Fruit fly (Drosophila melanogaster) whole organism, embryonic: ENCODE measurements around the gene NELF-B.

Source experiments
- Adf1 ChIP-seq: fragments of 200-800 bp; sonication (Bioruptor generic); IDR thresholded peaks from 2 replicates; pipeline ENCODE4 v1.3.6; 2022; ENCODE audit warnings: missing biosample characterization, missing genetic modification characterization
- Antp ChIP-seq: fragments of 200-800 bp; sonication (Bioruptor generic); optimal IDR thresholded peaks from 3 replicates; lab custom pipeline; 2016; ENCODE audit warnings: missing biosample characterization, missing genetic modification characterization
- Bdp1 ChIP-seq: fragments of 200-800 bp; sonication (Bioruptor generic); optimal IDR thresholded peaks from 3 replicates; lab custom pipeline; 2016; ENCODE audit warnings: missing biosample characterization, missing genetic modification characterization
- BtbVII ChIP-seq: fragments of 200-800 bp; sonication (Bioruptor generic); optimal IDR thresholded peaks from 3 replicates; lab custom pipeline; 2017; ENCODE audit warnings: missing biosample characterization, mild to moderate bottlenecking, missing genetic modification characterization
- C15 ChIP-seq: fragments of 200-800 bp; sonication (Bioruptor generic); IDR thresholded peaks from 3 replicates; pipeline ENCODE4 v1.3.6; 2022; ENCODE audit warnings: missing biosample characterization, missing genetic modification characterization
- CG10209 ChIP-seq: fragments of 200-800 bp; sonication (Bioruptor generic); optimal IDR thresholded peaks from 3 replicates; lab custom pipeline; 2017; ENCODE audit warnings: missing biosample characterization, mild to moderate bottlenecking, missing genetic modification characterization, missing genetic modification reagents
- CG11560 ChIP-seq: fragments of 200-800 bp; sonication (Bioruptor generic); IDR thresholded peaks from 3 replicates; pipeline ENCODE4 v1.3.6; 2022; ENCODE audit warnings: missing biosample characterization, missing genetic modification characterization
- CG12236 ChIP-seq: fragments of 200-800 bp; sonication (Bioruptor generic); optimal IDR thresholded peaks from 2 replicates; lab custom pipeline; 2016; ENCODE audit warnings: missing biosample characterization, missing genetic modification characterization
- CG12744 ChIP-seq: fragments of 200-800 bp; sonication (Bioruptor generic); optimal IDR thresholded peaks from 2 replicates; lab custom pipeline; 2016; ENCODE audit warnings: missing biosample characterization, missing genetic modification characterization
- CG12942 ChIP-seq: fragments of 200-800 bp; sonication (Bioruptor generic); optimal IDR thresholded peaks from 3 replicates; lab custom pipeline; 2016; ENCODE audit warnings: missing biosample characterization, missing genetic modification characterization
- CG17568 ChIP-seq: fragments of 200-800 bp; sonication (Bioruptor generic); optimal IDR thresholded peaks from 2 replicates; lab custom pipeline; 2018; ENCODE audit warnings: missing biosample characterization, mild to moderate bottlenecking, missing genetic modification characterization, moderate library complexity
- CG17829 ChIP-seq: fragments of 200-800 bp; optimal IDR thresholded peaks from 2 replicates; lab custom pipeline; 2019; ENCODE audit warnings: missing biosample characterization, mild to moderate bottlenecking, missing genetic modification characterization, moderate library complexity
- CG31441 ChIP-seq: fragments of 200-800 bp; sonication (Bioruptor generic); IDR thresholded peaks from 2 replicates; pipeline ENCODE4 v1.3.6; 2022; ENCODE audit warnings: missing biosample characterization, missing genetic modification characterization
- CG34376 ChIP-seq: fragments of 200-800 bp; sonication (Bioruptor generic); optimal IDR thresholded peaks from 2 replicates; lab custom pipeline; 2018; ENCODE audit warnings: missing biosample characterization, mild to moderate bottlenecking, missing genetic modification characterization
- CG6791 ChIP-seq: fragments of 200-800 bp; sonication (Bioruptor generic); IDR thresholded peaks from 3 replicates; pipeline ENCODE4 v1.3.6; 2022; ENCODE audit warnings: missing biosample characterization, missing genetic modification characterization; ENCODE audit not compliant: partially characterized antibody
- CG8765 ChIP-seq: fragments of 200-800 bp; sonication (Bioruptor generic); IDR thresholded peaks from 2 replicates; pipeline ENCODE4 v1.3.6; 2022; ENCODE audit warnings: missing biosample characterization, missing genetic modification characterization
- CG8944 ChIP-seq: fragments of 200-800 bp; sonication (Bioruptor generic); optimal IDR thresholded peaks from 3 replicates; lab custom pipeline; 2016; ENCODE audit warnings: missing biosample characterization, missing genetic modification characterization
- Dek ChIP-seq: fragments of 200-800 bp; sonication (Bioruptor generic); optimal IDR thresholded peaks from 3 replicates; lab custom pipeline; 2019; ENCODE audit warnings: missing biosample characterization, mild to moderate bottlenecking, missing genetic modification characterization, moderate library complexity
- GATAe ChIP-seq: fragments of 200-800 bp; sonication (Bioruptor generic); conservative IDR thresholded peaks from 2 replicates; pipeline ENCODE4 v1.3.6; 2022; ENCODE audit warnings: missing biosample characterization, missing genetic modification characterization
- Hr3 ChIP-seq: fragments of 200-800 bp; sonication (Bioruptor generic); optimal IDR thresholded peaks from 3 replicates; lab custom pipeline; 2016; ENCODE audit warnings: missing biosample characterization, missing genetic modification characterization
- NC2α ChIP-seq: fragments of 200-800 bp; sonication (Bioruptor generic); optimal IDR thresholded peaks from 2 replicates; lab custom pipeline; 2016; ENCODE audit warnings: missing biosample characterization, missing genetic modification characterization
- NK7.1 ChIP-seq: fragments of 200-800 bp; sonication (Bioruptor generic); optimal IDR thresholded peaks from 3 replicates; lab custom pipeline; 2016; ENCODE audit warnings: missing biosample characterization, missing genetic modification characterization
- Sry-δ ChIP-seq: fragments of 200-800 bp; sonication (Bioruptor generic); optimal IDR thresholded peaks from 2 replicates; lab custom pipeline; 2016; ENCODE audit warnings: missing biosample characterization, missing genetic modification characterization
- aop ChIP-seq: fragments of 200-800 bp; sonication (Bioruptor generic); IDR thresholded peaks from 2 replicates; pipeline ENCODE4 v1.3.6; 2022; ENCODE audit warnings: missing biosample characterization, missing genetic modification characterization
- ap ChIP-seq: fragments of 200-800 bp; sonication (Bioruptor generic); IDR thresholded peaks from 2 replicates; pipeline ENCODE4 v1.3.6; 2022; ENCODE audit warnings: missing biosample characterization, missing genetic modification characterization
- ash1 ChIP-seq: fragments of 200-800 bp; sonication (Bioruptor generic); optimal IDR thresholded peaks from 2 replicates; lab custom pipeline; 2018; ENCODE audit warnings: missing biosample characterization, mild to moderate bottlenecking, missing genetic modification characterization
- bigmax ChIP-seq: fragments of 200-800 bp; sonication (Bioruptor generic); optimal IDR thresholded peaks from 2 replicates; lab custom pipeline; 2018; ENCODE audit warnings: missing biosample characterization, mild to moderate bottlenecking, missing genetic modification characterization
- ems ChIP-seq: fragments of 200-800 bp; sonication (Bioruptor generic); optimal IDR thresholded peaks from 3 replicates; lab custom pipeline; 2016; ENCODE audit warnings: missing biosample characterization, missing genetic modification characterization
- grau ChIP-seq: fragments of 200-800 bp; optimal IDR thresholded peaks from 3 replicates; lab custom pipeline; 2019; ENCODE audit warnings: missing biosample characterization, mild to moderate bottlenecking, missing genetic modification characterization, moderate library complexity
- grn ChIP-seq: fragments of 200-800 bp; sonication (Bioruptor generic); optimal IDR thresholded peaks from 3 replicates; lab custom pipeline; 2017; ENCODE audit warnings: missing biosample characterization, missing genetic modification characterization
- gt ChIP-seq: fragments of 200-800 bp; sonication (Bioruptor generic); IDR thresholded peaks from 2 replicates; pipeline ENCODE4 v1.3.6; 2022; ENCODE audit warnings: missing biosample characterization, missing genetic modification characterization
- ham ChIP-seq: fragments of 200-800 bp; sonication (Bioruptor generic); IDR thresholded peaks from 2 replicates; pipeline ENCODE4 v1.3.6; 2022; ENCODE audit warnings: missing biosample characterization, missing genetic modification characterization
- lbe ChIP-seq: fragments of 200-800 bp; sonication (Bioruptor generic); optimal IDR thresholded peaks from 2 replicates; lab custom pipeline; 2016; ENCODE audit warnings: missing biosample characterization, mild to moderate bottlenecking, missing genetic modification characterization
- lilli ChIP-seq: fragments of 200-800 bp; sonication (Bioruptor generic); optimal IDR thresholded peaks from 3 replicates; lab custom pipeline; 2016; ENCODE audit warnings: missing biosample characterization, missing genetic modification characterization
- pan ChIP-seq, 4 experiments: fragments of >200 bp in 3 of 4; fragments of 200-800 bp in 1 of 4; sonication (Bioruptor generic) in 1 of 4; optimal IDR thresholded peaks in 3 of 4; IDR thresholded peaks in 1 of 4; 2 replicates each; pipeline versions ENCODE4 v1.3.6 to Lab custom; 2017 to 2022; ENCODE audit warnings: missing biosample characterization in 2 of 4, missing genetic modification characterization in 2 of 4, mixed read lengths in 1 of 4
- phol ChIP-seq: fragments of 200-800 bp; sonication (Bioruptor generic); optimal IDR thresholded peaks from 3 replicates; lab custom pipeline; 2018; ENCODE audit warnings: missing biosample characterization, mild to moderate bottlenecking, missing genetic modification characterization, moderate library complexity
- prd ChIP-seq, 3 experiments: fragments of >200 bp in 2 of 3; fragments of 200-800 bp in 1 of 3; sonication (Bioruptor generic) in 1 of 3; optimal IDR thresholded peaks in 2 of 3; IDR thresholded peaks in 1 of 3; 2 replicates in 2 of 3; 3 replicates in 1 of 3; pipeline versions ENCODE4 v1.3.6 to Lab custom; 2017 to 2022; ENCODE audit warnings: missing biosample characterization in 1 of 3, missing genetic modification characterization in 1 of 3
- sens ChIP-seq: fragments of 200-800 bp; sonication (Bioruptor generic); peaks from one replicate; lab custom pipeline; 2016; ENCODE audit warnings: missing biosample characterization, missing genetic modification characterization
- sens-2 ChIP-seq: fragments of 200-800 bp; sonication (Bioruptor generic); IDR thresholded peaks from 2 replicates; pipeline ENCODE4 v1.3.6; 2022; ENCODE audit warnings: missing biosample characterization, missing genetic modification characterization
- seq ChIP-seq: fragments of 200-800 bp; sonication (Bioruptor generic); IDR thresholded peaks from 2 replicates; pipeline ENCODE4 v1.3.6; 2022; ENCODE audit warnings: missing biosample characterization, missing genetic modification characterization
- sima ChIP-seq: fragments of 200-800 bp; sonication (Bioruptor generic); optimal IDR thresholded peaks from 2 replicates; lab custom pipeline; 2016; ENCODE audit warnings: missing biosample characterization, missing genetic modification characterization
- stc ChIP-seq: fragments of 200-800 bp; sonication (Bioruptor generic); IDR thresholded peaks from 2 replicates; pipeline ENCODE4 v1.3.6; 2022; ENCODE audit warnings: missing biosample characterization, missing genetic modification characterization
- stwl ChIP-seq: fragments of 200-800 bp; sonication (Bioruptor generic); optimal IDR thresholded peaks from 3 replicates; lab custom pipeline; 2018; ENCODE audit warnings: missing biosample characterization, mild to moderate bottlenecking, missing genetic modification characterization, moderate library complexity
- tio ChIP-seq: fragments of 200-800 bp; sonication (Bioruptor generic); optimal IDR thresholded peaks from 2 replicates; lab custom pipeline; 2017; ENCODE audit warnings: missing biosample characterization, missing genetic modification characterization, inconsistent platforms
- tll ChIP-seq, 2 experiments: fragments of 200-800 bp in 1 of 2; fragments of >200 bp in 1 of 2; sonication (Bioruptor generic) in 1 of 2; optimal IDR thresholded peaks; 2 replicates each; lab custom pipeline; 2017 to 2019; ENCODE audit warnings: missing biosample characterization in 2 of 2, missing genetic modification characterization in 2 of 2, mild to moderate bottlenecking in 1 of 2, moderate library complexity in 1 of 2
- trem ChIP-seq: fragments of 200-800 bp; optimal IDR thresholded peaks from 3 replicates; lab custom pipeline; 2019; ENCODE audit warnings: missing biosample characterization, mild to moderate bottlenecking, missing genetic modification characterization, moderate library complexity
- vfl ChIP-seq: fragments of 200-800 bp; sonication (Bioruptor generic); optimal IDR thresholded peaks from 2 replicates; lab custom pipeline; 2016; ENCODE audit warnings: missing biosample characterization, missing genetic modification characterization
- wor ChIP-seq: fragments of 200-800 bp; sonication (Bioruptor generic); IDR thresholded peaks from 2 replicates; pipeline ENCODE4 v1.3.6; 2022; ENCODE audit warnings: missing biosample characterization, missing genetic modification characterization

Gene NELF-B

dm6 chrX:7698000-7698896, 29.9 kb downstream of the NELF-B start (continued):
- peak; percentile 95 for TF ChIP-seq CG10209
- peak; percentile 94 for TF ChIP-seq stc
- TF ChIP-seq tll (GFP tag; optimal IDR thresholded peaks at IDR 0.05; lab: Kevin White, UChicago) = no peak
- TF ChIP-seq sens-2 = peak; percentile 89
- no peak for TF ChIP-seq pan (optimal IDR thresholded peaks at IDR 0.05; lab: Kevin White, UChicago)
- peak in 1 of 2 experiments; percentile 98 for TF ChIP-seq pan (GFP tag; optimal IDR thresholded peaks at IDR 0.05 in 1 of 2, IDR thresholded peaks at IDR 0.05 in 1 of 2)
- peak; percentile 96 for TF ChIP-seq phol
- peak; percentile 89 for TF ChIP-seq CG12744
- peak; percentile 92 for TF ChIP-seq GATAe (GFP tag; lab: Robert Waterston, UW)
- TF ChIP-seq Sry-δ (GFP tag; lab: Kevin White, UChicago) = peak; percentile 57
- peak; percentile 73 for TF ChIP-seq sima (GFP tag; lab: Kevin White, UChicago)
- TF ChIP-seq gt (GFP tag; lab: Robert Waterston, UW) = peak; percentile 63; the same call in 1 of the 2 replicates
- no peak for TF ChIP-seq stwl (tag; lab: Kevin White, UChicago)
- TF ChIP-seq aop (GFP tag; lab: Robert Waterston, UW) = peak; percentile 80; the same call in 1 of the 2 replicates
- TF ChIP-seq ham (GFP tag; lab: Robert Waterston, UW) = peak; percentile 89
- TF ChIP-seq CG8944 = peak; percentile 83
- TF ChIP-seq CG31441 (GFP tag; lab: Robert Waterston, UW) = peak; percentile 98
- peak; percentile 82 for TF ChIP-seq NK7.1
- TF ChIP-seq CG11560 = peak; percentile 85
- peak; percentile 75 for TF ChIP-seq Bdp1 (GFP tag; lab: Kevin White, UChicago)
- TF ChIP-seq CG6791 (GFP tag; lab: Robert Waterston, UW) = no peak
- TF ChIP-seq grau (tag; lab: Kevin White, UChicago) = peak; percentile 96
- TF ChIP-seq NC2α = peak; percentile 74
- TF ChIP-seq vfl (GFP tag; lab: Kevin White, UChicago) = peak; percentile 88
- TF ChIP-seq CG17568 (GFP tag; lab: Kevin White, UChicago) = peak; percentile 89
- TF ChIP-seq CG17829 = peak; percentile 96
- peak; percentile 90 for TF ChIP-seq CG12942 (GFP tag; lab: Kevin White, UChicago)
- TF ChIP-seq lilli = peak; percentile 93
- TF ChIP-seq trem (tag; lab: Kevin White, UChicago) = peak; percentile 89
- TF ChIP-seq Adf1 (GFP tag; lab: Robert Waterston, UW) = peak; percentile 81
- peak; percentile 78 for TF ChIP-seq Antp
- TF ChIP-seq C15 = peak; percentile 88
- peak; percentile 98 for TF ChIP-seq sens (GFP tag; lab: Kevin White, UChicago)
- peak; percentile 96 for TF ChIP-seq ap (GFP tag; lab: Robert Waterston, UW)
- TF ChIP-seq wor (GFP tag; lab: Robert Waterston, UW) = peak; percentile 91
- TF ChIP-seq BtbVII = peak; percentile 94
- TF ChIP-seq prd (optimal IDR thresholded peaks at IDR 0.05; lab: Kevin White, UChicago) = no peak
- TF ChIP-seq prd (GFP tag; IDR thresholded peaks at IDR 0.05; lab: Robert Waterston, UW) = peak; percentile 96
- peak; percentile 87 for TF ChIP-seq CG34376 (GFP tag; lab: Kevin White, UChicago)
- TF ChIP-seq CG12236 (GFP tag; lab: Kevin White, UChicago) = peak; percentile 80
- no peak for TF ChIP-seq ash1 (GFP tag; lab: Kevin White, UChicago)
- TF ChIP-seq Hr3 (GFP tag; lab: Kevin White, UChicago) = peak; percentile 95
- TF ChIP-seq grn = peak; percentile 72
- peak; percentile 96 for TF ChIP-seq Dek (tag; lab: Kevin White, UChicago)
- peak; percentile 51 for TF ChIP-seq bigmax (GFP tag; lab: Kevin White, UChicago)
- TF ChIP-seq lbe = peak; percentile 96
- TF ChIP-seq seq (GFP tag; lab: Robert Waterston, UW) = peak; percentile 96
- peak; percentile 91 for TF ChIP-seq tio (GFP tag; lab: Kevin White, UChicago)
- peak; percentile 74; the same call in 1 of the 2 replicates for TF ChIP-seq CG8765
- peak; percentile 91 for TF ChIP-seq ems
